Fruit fly (Drosophila melanogaster): Measurements from ENCODE around the gene DCX-EMAP.
A peak's percentile ranks its signal among the peaks of the same experiment; 100 is the strongest.

Gene DCX-EMAP

DNA sequence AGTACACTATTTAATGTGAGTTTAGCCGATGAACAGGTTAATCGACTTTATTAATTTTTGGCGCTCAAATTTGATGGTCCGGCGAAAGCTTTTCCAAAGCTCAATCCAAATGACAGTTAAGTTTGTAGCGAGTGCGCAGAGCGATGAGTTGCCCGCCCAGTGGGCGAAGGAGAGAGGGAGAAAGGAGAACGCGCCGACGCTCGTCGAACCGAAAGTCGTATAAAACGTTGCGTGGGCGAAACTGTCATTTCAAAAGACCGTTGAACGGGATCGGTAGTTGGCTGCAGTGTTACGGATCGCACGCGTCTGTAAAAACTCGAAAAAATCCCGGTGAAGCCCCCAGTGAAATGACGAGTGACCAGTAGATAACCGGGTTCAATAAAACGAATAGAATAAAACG, 88.4 kb downstream of the DCX-EMAP start, which contains the start of gene Zip71B (continued):
- TF ChIP-seq sob (GFP tag; IDR thresholded peaks at IDR 0.05) (no peak), CoRest (tag; optimal IDR thresholded peaks at IDR 0.05) (peak; percentile 3), CG2199 (GFP tag; IDR thresholded peaks at IDR 0.05) (0 out of 3 replicates have a peak, but pooled peaks have one; percentile 56), CG6854 (GFP tag; optimal IDR thresholded peaks at IDR 0.05) (no peak), lilli (GFP tag; optimal IDR thresholded peaks at IDR 0.05) (no peak), CG7556 (GFP tag; optimal IDR thresholded peaks at IDR 0.05) (no peak), CG6683 (GFP tag; optimal IDR thresholded peaks at IDR 0.05) (no peak), CG11247 (GFP tag; IDR thresholded peaks at IDR 0.05) (no peak), Bgb (GFP tag; IDR thresholded peaks at IDR 0.05; ENCODE audit: partially characterized antibody) (no peak), CG18599 (GFP tag; optimal IDR thresholded peaks at IDR 0.05) (no peak), ssp (GFP tag; IDR thresholded peaks at IDR 0.05) (no peak), grau (tag; optimal IDR thresholded peaks at IDR 0.05) (no peak), ac (GFP tag; optimal IDR thresholded peaks at IDR 0.05) (no peak), Hr39 (optimal IDR thresholded peaks at IDR 0.05) (no peak), dmrt11E (tag; optimal IDR thresholded peaks at IDR 0.05) (no peak), CG12942 (GFP tag; optimal IDR thresholded peaks at IDR 0.05) (no peak), Abd-B (GFP tag; optimal IDR thresholded peaks at IDR 0.05) (no peak), CG5180 (GFP tag; optimal IDR thresholded peaks at IDR 0.05) (peak; percentile 41), dysf (GFP tag; IDR thresholded peaks at IDR 0.05) (no peak), CG9817 (tag; optimal IDR thresholded peaks at IDR 0.05) (no peak), CG15601 (tag; optimal IDR thresholded peaks at IDR 0.05) (no peak), slou (GFP tag; optimal IDR thresholded peaks at IDR 0.05) (no peak), NfI (GFP tag; optimal IDR thresholded peaks at IDR 0.05) (no peak), Dek (tag; optimal IDR thresholded peaks at IDR 0.05) (no peak), CG8944 (GFP tag; optimal IDR thresholded peaks at IDR 0.05) (no peak), jigr1 (GFP tag; IDR thresholded peaks at IDR 0.05) (no peak), oc (tag; optimal IDR thresholded peaks at IDR 0.05) (no peak), Asciz (GFP tag; optimal IDR thresholded peaks at IDR 0.05) (no peak), Deaf1 (tag; optimal IDR thresholded peaks at IDR 0.05) (peak; percentile 61), CG1602 (GFP tag; optimal IDR thresholded peaks at IDR 0.05) (no peak), Hsf (GFP tag; optimal IDR thresholded peaks at IDR 0.05) (no peak), CG4707 (GFP tag; optimal IDR thresholded peaks at IDR 0.05) (no peak), CTCF (GFP tag; optimal IDR thresholded peaks at IDR 0.05) (peak; percentile 17), CG3838 (GFP tag; optimal IDR thresholded peaks at IDR 0.05) (no peak), CG9215 (GFP tag; IDR thresholded peaks at IDR 0.05) (no peak), CG7963 (GFP tag; IDR thresholded peaks at IDR 0.05; ENCODE audit: partially characterized antibody) (no peak), CG7987 (GFP tag; optimal IDR thresholded peaks at IDR 0.05) (no peak), Awh (GFP tag; IDR thresholded peaks at IDR 0.05) (no peak), lab (GFP tag; optimal IDR thresholded peaks at IDR 0.05) (no peak), amos (GFP tag; IDR thresholded peaks at IDR 0.05; ENCODE audit: partially characterized antibody) (no peak), NK7.1 (GFP tag; optimal IDR thresholded peaks at IDR 0.05) (no peak), Dbx (GFP tag; IDR thresholded peaks at IDR 0.05) (no peak), CG17328 (GFP tag; IDR thresholded peaks at IDR 0.05) (no peak), scrt (GFP tag; optimal IDR thresholded peaks at IDR 0.05) (no peak), CG30431 (GFP tag; optimal IDR thresholded peaks at IDR 0.05) (no peak), CG3281 (GFP tag; optimal IDR thresholded peaks at IDR 0.05) (no peak), CG30403 (GFP tag; optimal IDR thresholded peaks at IDR 0.05) (no peak), ato (GFP tag; IDR thresholded peaks at IDR 0.05; ENCODE audit: partially characterized antibody) (no peak), psq (GFP tag; optimal IDR thresholded peaks at IDR 0.05) (no peak), CG43689 (GFP tag; IDR thresholded peaks at IDR 0.05) (no peak), Vsx1 (GFP tag; optimal IDR thresholded peaks at IDR 0.05) (no peak), ci (GFP tag; IDR thresholded peaks at IDR 0.05) (no peak; the same call in 2 of the 3 replicates)
